Worm (Caenorhabditis elegans) whole organism, late embryonic: ENCODE results near the gene F38A5.8.

ENCODE experiments used
- C08G9.2 ChIP-seq: sonication (generic microtip); optimal IDR thresholded peaks from 2 replicates; lab custom pipeline; 2016; ENCODE audit warnings: mild to moderate bottlenecking, missing genetic modification characterization, moderate library complexity, missing compliant biosample characterization
- T23F11.4 ChIP-seq: fragments of 200-800 bp; sonication (Bioruptor generic); optimal IDR thresholded peaks from 2 replicates; lab custom pipeline; 2018; ENCODE audit warnings: mild to moderate bottlenecking, missing genetic modification characterization, missing compliant biosample characterization
- ceh-9 ChIP-seq: sonication (generic microtip); optimal IDR thresholded peaks from 2 replicates; lab custom pipeline; 2016; ENCODE audit warnings: mild to moderate bottlenecking, missing genetic modification characterization, inconsistent platforms, missing compliant biosample characterization
- eyg-1 ChIP-seq: sonication (generic microtip); optimal IDR thresholded peaks from 2 replicates; lab custom pipeline; 2016; ENCODE audit warnings: missing genotype, missing genetic modification characterization, missing compliant biosample characterization
- hlh-8 ChIP-seq: sonication (generic microtip); optimal IDR thresholded peaks from 2 replicates; lab custom pipeline; 2016; ENCODE audit warnings: missing genotype, missing genetic modification characterization, missing compliant biosample characterization
- lim-6 ChIP-seq: sonication (generic microtip); optimal IDR thresholded peaks from 2 replicates; lab custom pipeline; 2016; ENCODE audit warnings: missing genetic modification characterization, missing compliant biosample characterization
- nfya-1 ChIP-seq: sonication (generic microtip); optimal IDR thresholded peaks from 2 replicates; lab custom pipeline; 2017; ENCODE audit warnings: missing genetic modification characterization, mild to moderate bottlenecking, missing compliant biosample characterization, antibody characterized with exemption, moderate library complexity
- pqm-1 ChIP-seq: sonication (generic microtip); optimal IDR thresholded peaks from 2 replicates; lab custom pipeline; 2016; ENCODE audit warnings: missing genetic modification characterization, missing compliant biosample characterization
- sdc-2 ChIP-seq: sonication (generic microtip); optimal IDR thresholded peaks from 2 replicates; lab custom pipeline; 2016; ENCODE audit warnings: missing genotype, missing genetic modification characterization, missing compliant biosample characterization

ce11 chrIV:6638256-6638655, 38.7 kb downstream of the F38A5.8 start, which contains the start of gene C01B10.7:
- TF ChIP-seq ceh-9 (tag; lab: Kevin White, UChicago) (no peak), C08G9.2 (no peak), nfya-1 (tag; lab: Kevin White, UChicago) (no peak), eyg-1 (tag; lab: Kevin White, UChicago) (no peak), sdc-2 (tag; lab: Kevin White, UChicago) (no peak), pqm-1 (tag; lab: Kevin White, UChicago) (no peak), T23F11.4 (no peak), lim-6 (tag; lab: Kevin White, UChicago) (no peak), hlh-8 (tag; lab: Kevin White, UChicago) (no peak)
